Worm (Caenorhabditis elegans): Measurements from ENCODE around the gene T22D1.17.

DNA sequence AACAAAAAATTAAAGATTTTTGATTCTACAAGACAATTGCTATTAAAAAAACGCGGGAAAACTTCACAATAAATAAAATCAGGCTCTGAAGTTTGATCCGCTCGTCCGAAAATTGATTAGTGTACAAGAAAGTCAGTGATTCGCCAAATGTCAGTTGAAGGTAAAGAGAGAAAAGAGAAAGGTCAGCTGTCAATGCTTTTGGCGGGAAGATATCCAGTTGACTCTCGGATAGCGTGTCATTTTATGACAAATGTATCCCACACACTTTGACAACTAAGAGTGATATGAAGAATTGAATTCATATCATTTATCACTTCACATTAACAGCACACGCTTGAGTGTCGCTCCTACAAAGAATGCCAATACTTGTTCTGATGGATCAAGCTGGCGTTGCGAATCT lies 41.0 kb downstream of the T22D1.17 start:
- TF ChIP-seq him-1 (tag; optimal IDR thresholded peaks at IDR 0.05) (no peak), dao-5 (tag; optimal IDR thresholded peaks at IDR 0.05) (no peak), W03F9.2 (tag; optimal IDR thresholded peaks at IDR 0.05) (no peak)
